Fruit fly (Drosophila melanogaster) whole organism, embryonic: ENCODE measurements around the gene CG15814.

Experiments used
- Bdp1 ChIP-seq: fragments of 200-800 bp; sonication (Bioruptor generic); optimal IDR thresholded peaks from 3 replicates; lab custom pipeline; 2016; ENCODE audit warnings: missing biosample characterization, missing genetic modification characterization
- Blimp-1 ChIP-seq: fragments of 200-800 bp; sonication (Bioruptor generic); optimal IDR thresholded peaks from 3 replicates; lab custom pipeline; 2018; ENCODE audit warnings: missing biosample characterization, missing genetic modification characterization, mild to moderate bottlenecking, moderate library complexity, missing genetic modification reagents
- CG10654 ChIP-seq: fragments of 200-800 bp; sonication (Bioruptor generic); optimal IDR thresholded peaks from 2 replicates; lab custom pipeline; 2016; ENCODE audit warnings: missing biosample characterization, missing genetic modification characterization
- CG11398 ChIP-seq: fragments of 200-800 bp; sonication (Bioruptor generic); optimal IDR thresholded peaks from 2 replicates; lab custom pipeline; 2016; ENCODE audit warnings: missing biosample characterization, missing genetic modification characterization
- CG12942 ChIP-seq: fragments of 200-800 bp; sonication (Bioruptor generic); optimal IDR thresholded peaks from 3 replicates; lab custom pipeline; 2016; ENCODE audit warnings: missing biosample characterization, missing genetic modification characterization
- CG1603 ChIP-seq: fragments of 200-800 bp; sonication (Bioruptor generic); optimal IDR thresholded peaks from 2 replicates; lab custom pipeline; 2019; ENCODE audit warnings: missing biosample characterization, mild to moderate bottlenecking, missing genetic modification characterization, moderate library complexity
- CG17186 ChIP-seq: fragments of 200-800 bp; sonication (Bioruptor generic); optimal IDR thresholded peaks from 3 replicates; lab custom pipeline; 2017; ENCODE audit warnings: missing biosample characterization, missing genetic modification reagents, missing genetic modification characterization
- CG17568 ChIP-seq: fragments of 200-800 bp; sonication (Bioruptor generic); optimal IDR thresholded peaks from 2 replicates; lab custom pipeline; 2018; ENCODE audit warnings: missing biosample characterization, mild to moderate bottlenecking, missing genetic modification characterization, moderate library complexity
- CG17912 ChIP-seq: fragments of 200-800 bp; sonication (Bioruptor generic); optimal IDR thresholded peaks from 2 replicates; lab custom pipeline; 2018; ENCODE audit warnings: missing biosample characterization, mild to moderate bottlenecking, missing genetic modification characterization
- CG18476 ChIP-seq: fragments of 200-800 bp; sonication (Bioruptor generic); optimal IDR thresholded peaks from 2 replicates; lab custom pipeline; 2016; ENCODE audit warnings: missing biosample characterization, mild to moderate bottlenecking, missing genetic modification characterization
- CG18764 ChIP-seq: fragments of 200-800 bp; sonication (Bioruptor generic); optimal IDR thresholded peaks from 3 replicates; lab custom pipeline; 2016; ENCODE audit warnings: missing biosample characterization, missing genetic modification characterization
- CG31441 ChIP-seq: fragments of 200-800 bp; sonication (Bioruptor generic); IDR thresholded peaks from 2 replicates; pipeline ENCODE4 v1.3.6; 2022; ENCODE audit warnings: missing biosample characterization, missing genetic modification characterization
- CG6683 ChIP-seq: fragments of 200-800 bp; sonication (Bioruptor generic); optimal IDR thresholded peaks from 2 replicates; lab custom pipeline; 2017; ENCODE audit warnings: missing biosample characterization, mild to moderate bottlenecking, missing genetic modification characterization, missing genetic modification reagents
- CG8359 ChIP-seq: fragments of 200-800 bp; sonication (Bioruptor generic); optimal IDR thresholded peaks from 2 replicates; lab custom pipeline; 2017; ENCODE audit warnings: missing biosample characterization, mild to moderate bottlenecking, missing genetic modification characterization, borderline replicate concordance
- CG8478 ChIP-seq: fragments of >200 bp; optimal IDR thresholded peaks from 2 replicates; lab custom pipeline; 2018
- CG8765 ChIP-seq: fragments of 200-800 bp; sonication (Bioruptor generic); IDR thresholded peaks from 2 replicates; pipeline ENCODE4 v1.3.6; 2022; ENCODE audit warnings: missing biosample characterization, missing genetic modification characterization
- CG9876 ChIP-seq: fragments of 200-800 bp; sonication (Bioruptor generic); optimal IDR thresholded peaks from 2 replicates; lab custom pipeline; 2016; ENCODE audit warnings: missing biosample characterization, missing genetic modification characterization
- CG9932 ChIP-seq: fragments of 200-800 bp; sonication (Bioruptor generic); IDR thresholded peaks from 2 replicates; pipeline ENCODE4 v1.3.6; 2022; ENCODE audit warnings: missing biosample characterization, missing genetic modification characterization
- Dfd ChIP-seq, 2 experiments: fragments of >200 bp; optimal IDR thresholded peaks; 2 replicates each; lab custom pipeline; 2017; ENCODE audit warnings: missing biosample characterization in 2 of 2, missing genetic modification characterization in 2 of 2
- ERR ChIP-seq: fragments of 200-800 bp; sonication (Bioruptor generic); optimal IDR thresholded peaks from 2 replicates; lab custom pipeline; 2016; ENCODE audit warnings: missing biosample characterization, missing genetic modification characterization
- HmgD ChIP-seq: fragments of 200-800 bp; sonication (Bioruptor generic); optimal IDR thresholded peaks from 3 replicates; lab custom pipeline; 2016; ENCODE audit warnings: missing biosample characterization, missing genetic modification characterization
- MESR4 ChIP-seq: fragments of 200-800 bp; sonication (Bioruptor generic); optimal IDR thresholded peaks from 2 replicates; lab custom pipeline; 2018; ENCODE audit warnings: missing biosample characterization, mild to moderate bottlenecking, missing genetic modification characterization, moderate library complexity
- Mes4 ChIP-seq: fragments of 200-800 bp; sonication (Bioruptor generic); optimal IDR thresholded peaks from 2 replicates; lab custom pipeline; 2016; ENCODE audit warnings: missing biosample characterization, missing genetic modification characterization
- NK7.1 ChIP-seq: fragments of 200-800 bp; sonication (Bioruptor generic); optimal IDR thresholded peaks from 3 replicates; lab custom pipeline; 2016; ENCODE audit warnings: missing biosample characterization, missing genetic modification characterization
- NfI ChIP-seq: fragments of 200-800 bp; sonication (Bioruptor generic); optimal IDR thresholded peaks from 3 replicates; lab custom pipeline; 2018; ENCODE audit warnings: missing biosample characterization, mild to moderate bottlenecking, missing genetic modification characterization, moderate library complexity
- Oaz ChIP-seq: fragments of 200-800 bp; sonication (Bioruptor generic); IDR thresholded peaks from 2 replicates; pipeline ENCODE4 v1.3.6; 2022; ENCODE audit warnings: missing biosample characterization, missing genetic modification characterization
- Optix ChIP-seq: fragments of 200-800 bp; sonication (Bioruptor generic); IDR thresholded peaks from 3 replicates; pipeline ENCODE4 v1.3.6; 2022; ENCODE audit warnings: missing biosample characterization, missing genetic modification characterization
- PHDP ChIP-seq: fragments of 200-800 bp; sonication (Bioruptor generic); optimal IDR thresholded peaks from 3 replicates; lab custom pipeline; 2018; ENCODE audit warnings: missing biosample characterization, mild to moderate bottlenecking, missing genetic modification characterization, moderate library complexity
- ac ChIP-seq: fragments of 200-800 bp; sonication (Bioruptor generic); optimal IDR thresholded peaks from 3 replicates; lab custom pipeline; 2017; ENCODE audit warnings: missing biosample characterization, mild to moderate bottlenecking, missing genetic modification characterization
- aop ChIP-seq: fragments of 200-800 bp; sonication (Bioruptor generic); IDR thresholded peaks from 2 replicates; pipeline ENCODE4 v1.3.6; 2022; ENCODE audit warnings: missing biosample characterization, missing genetic modification characterization
- bcd ChIP-seq: fragments of 200-800 bp; sonication (Bioruptor generic); optimal IDR thresholded peaks from 2 replicates; lab custom pipeline; 2017; ENCODE audit warnings: missing biosample characterization, mild to moderate bottlenecking, missing genetic modification characterization
- br ChIP-seq: fragments of >200 bp; optimal IDR thresholded peaks from 2 replicates; lab custom pipeline; 2017
- cad ChIP-seq: fragments of >200 bp; optimal IDR thresholded peaks from 2 replicates; lab custom pipeline; 2017; ENCODE audit warnings: missing biosample characterization, missing genetic modification characterization
- ci ChIP-seq: fragments of 200-800 bp; sonication (Bioruptor generic); IDR thresholded peaks from 3 replicates; pipeline ENCODE4 v1.3.6; 2022; ENCODE audit warnings: missing biosample characterization, missing genetic modification characterization
- croc ChIP-seq: fragments of 200-800 bp; sonication (Bioruptor generic); conservative IDR thresholded peaks from 3 replicates; pipeline ENCODE4 v1.3.6; 2022; ENCODE audit warnings: missing biosample characterization, missing genetic modification characterization
- dimm ChIP-seq: fragments of 200-800 bp; sonication (Bioruptor generic); IDR thresholded peaks from 2 replicates; pipeline ENCODE4 v1.3.6; 2022; ENCODE audit warnings: missing biosample characterization, missing genetic modification characterization
- eve ChIP-seq, 2 experiments: fragments of >200 bp; optimal IDR thresholded peaks; 2 replicates each; lab custom pipeline; 2017; ENCODE audit warnings: missing biosample characterization in 2 of 2, missing genetic modification characterization in 2 of 2
- gsb-n ChIP-seq: fragments of 200-800 bp; sonication (Bioruptor generic); optimal IDR thresholded peaks from 3 replicates; lab custom pipeline; 2018; ENCODE audit warnings: missing biosample characterization, mild to moderate bottlenecking, missing genetic modification characterization
- hbn ChIP-seq: fragments of 200-800 bp; sonication (Bioruptor generic); IDR thresholded peaks from 2 replicates; pipeline ENCODE4 v1.3.6; 2022; ENCODE audit warnings: missing biosample characterization, missing genetic modification characterization; ENCODE audit not compliant: partially characterized antibody
- pnt ChIP-seq: fragments of 200-800 bp; sonication (Bioruptor generic); optimal IDR thresholded peaks from 3 replicates; lab custom pipeline; 2016; ENCODE audit warnings: missing biosample characterization, missing genetic modification characterization
- sd ChIP-seq: fragments of 200-800 bp; sonication (Bioruptor generic); optimal IDR thresholded peaks from 3 replicates; lab custom pipeline; 2018; ENCODE audit warnings: missing biosample characterization, mild to moderate bottlenecking, missing genetic modification characterization, moderate library complexity
- sens ChIP-seq: fragments of 200-800 bp; sonication (Bioruptor generic); peaks from one replicate; lab custom pipeline; 2016; ENCODE audit warnings: missing biosample characterization, missing genetic modification characterization
- sqz ChIP-seq: fragments of 200-800 bp; sonication (Bioruptor generic); optimal IDR thresholded peaks from 3 replicates; lab custom pipeline; 2018; ENCODE audit warnings: missing biosample characterization, mild to moderate bottlenecking, missing genetic modification characterization
- tap ChIP-seq: fragments of 200-800 bp; optimal IDR thresholded peaks from 3 replicates; lab custom pipeline; 2019; ENCODE audit warnings: missing biosample characterization, mild to moderate bottlenecking, missing genetic modification characterization, moderate library complexity
- tin ChIP-seq: fragments of 200-800 bp; sonication (Bioruptor generic); optimal IDR thresholded peaks from 3 replicates; lab custom pipeline; 2016; ENCODE audit warnings: missing biosample characterization, missing genetic modification characterization
- tio ChIP-seq: fragments of 200-800 bp; sonication (Bioruptor generic); optimal IDR thresholded peaks from 2 replicates; lab custom pipeline; 2017; ENCODE audit warnings: missing biosample characterization, missing genetic modification characterization, inconsistent platforms
- trem ChIP-seq: fragments of 200-800 bp; optimal IDR thresholded peaks from 3 replicates; lab custom pipeline; 2019; ENCODE audit warnings: missing biosample characterization, mild to moderate bottlenecking, missing genetic modification characterization, moderate library complexity
- wdn ChIP-seq: fragments of 200-800 bp; sonication (Bioruptor generic); IDR thresholded peaks from 2 replicates; pipeline ENCODE4 v1.3.6; 2022; ENCODE audit warnings: missing biosample characterization, missing genetic modification characterization

The CG15814 gene

dm6 chrX:17829083-17829997 lies 20.8 kb downstream of the CG15814 start (continued):
- peak; percentile 84 for TF ChIP-seq CG31441 (GFP tag; lab: Robert Waterston, UW)
- TF ChIP-seq tin (GFP tag; lab: Kevin White, UChicago), result peak; percentile 62
- peak; percentile 58 for TF ChIP-seq tap (tag; lab: Kevin White, UChicago)
- peak; percentile 51 for TF ChIP-seq bcd (GFP tag; lab: Kevin White, UChicago)
- TF ChIP-seq cad (GFP tag; lab: Kevin White, UChicago), result peak; percentile 81
- TF ChIP-seq Mes4 (GFP tag; lab: Kevin White, UChicago), result peak; percentile 28
- TF ChIP-seq pnt (GFP tag; lab: Kevin White, UChicago), result no peak
- TF ChIP-seq Optix (GFP tag; lab: Robert Waterston, UW), result no peak
- TF ChIP-seq CG17568 (GFP tag; lab: Kevin White, UChicago), result peak; percentile 33
- peak; percentile 71 for TF ChIP-seq trem
- peak; percentile 24 for TF ChIP-seq CG18476 (GFP tag; lab: Kevin White, UChicago)

DNA sequence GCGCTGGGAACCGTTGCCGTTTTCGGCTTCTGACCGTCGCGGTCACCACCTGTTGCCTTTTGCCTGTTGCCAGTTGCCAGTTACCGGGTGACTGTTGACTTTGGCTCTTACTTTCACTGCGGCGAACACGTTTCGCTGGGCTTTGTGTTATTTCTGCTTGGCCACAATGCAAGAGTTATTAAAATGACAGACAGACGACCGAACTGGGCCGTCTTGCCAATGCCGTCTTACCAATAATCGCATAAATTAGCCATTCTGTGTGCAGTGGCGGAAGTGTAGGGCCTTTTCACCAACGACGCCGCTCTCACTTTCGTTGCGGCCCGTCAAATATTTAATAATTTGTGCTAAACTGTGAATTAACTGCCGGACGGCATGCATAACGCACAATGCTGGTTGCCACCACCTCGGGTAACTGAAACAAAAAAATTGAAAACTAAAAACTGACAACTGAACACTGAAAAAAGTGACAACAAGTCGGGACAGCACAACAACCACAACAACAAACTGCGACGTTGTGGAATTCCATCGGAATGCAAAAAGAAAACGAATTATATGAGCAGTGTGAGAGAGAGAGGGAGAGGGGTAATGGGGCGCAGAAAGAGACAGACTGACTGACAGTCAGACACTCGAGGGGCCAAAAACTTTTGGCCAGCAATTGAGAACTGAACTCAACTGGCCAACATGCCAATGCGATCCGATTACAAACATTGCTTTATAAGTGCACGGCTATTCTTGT lies 21.7 kb downstream of the CG15814 start:
- TF ChIP-seq Bdp1 (GFP tag; lab: Kevin White, UChicago), result no peak
- no peak for TF ChIP-seq CG17186 (GFP tag; lab: Kevin White, UChicago)
- no peak for TF ChIP-seq CG6683 (GFP tag; lab: Kevin White, UChicago)
- no peak for TF ChIP-seq CG1603
- TF ChIP-seq ERR (GFP tag; lab: Kevin White, UChicago), result no peak
- TF ChIP-seq sens (GFP tag; lab: Kevin White, UChicago), result peak; percentile 8
- TF ChIP-seq CG11398 (GFP tag; lab: Kevin White, UChicago), result no peak
- no peak for TF ChIP-seq CG12942 (GFP tag; lab: Kevin White, UChicago)
- no peak for TF ChIP-seq ac (GFP tag; lab: Kevin White, UChicago)
- no peak for TF ChIP-seq gsb-n (tag; lab: Kevin White, UChicago)
- no peak for TF ChIP-seq CG9876 (GFP tag; lab: Kevin White, UChicago)
- TF ChIP-seq CG8359 (GFP tag; lab: Kevin White, UChicago), result no peak
- no peak for TF ChIP-seq NK7.1
- TF ChIP-seq wdn (GFP tag; lab: Robert Waterston, UW), result no peak
- TF ChIP-seq dimm, result no peak
- no peak for TF ChIP-seq Dfd (GFP tag; optimal IDR thresholded peaks at IDR 0.05; lab: Kevin White, UChicago)
- TF ChIP-seq hbn, result no peak
- TF ChIP-seq CG18764, result no peak
- TF ChIP-seq CG10654 (GFP tag; lab: Kevin White, UChicago), result no peak
- no peak for TF ChIP-seq sqz (GFP tag; lab: Kevin White, UChicago)
- no peak for TF ChIP-seq PHDP (tag; lab: Kevin White, UChicago)
- TF ChIP-seq Oaz (GFP tag; lab: Robert Waterston, UW), result no peak
- TF ChIP-seq CG9932 (GFP tag; lab: Robert Waterston, UW), result no peak
- TF ChIP-seq sd (tag; lab: Kevin White, UChicago), result peak; percentile 94
- TF ChIP-seq CG17912 (GFP tag; lab: Kevin White, UChicago), result no peak
- no peak for TF ChIP-seq tio (GFP tag; lab: Kevin White, UChicago)
- TF ChIP-seq br (lab: Kevin White, UChicago), result no peak
- no peak for TF ChIP-seq HmgD
- no peak for TF ChIP-seq NfI (GFP tag; lab: Kevin White, UChicago)
- 0 out of 3 replicates have a peak, but pooled peaks have one; percentile 39 for TF ChIP-seq ci
- no peak for TF ChIP-seq CG8765 (GFP tag; lab: Robert Waterston, UW)
- TF ChIP-seq croc (GFP tag; lab: Robert Waterston, UW), result no peak
- TF ChIP-seq Blimp-1 (GFP tag; lab: Kevin White, UChicago), result peak; percentile 78
- no peak for TF ChIP-seq CG8478
- TF ChIP-seq eve (GFP tag; optimal IDR thresholded peaks at IDR 0.05; lab: Kevin White, UChicago), result no peak
- TF ChIP-seq MESR4 (GFP tag; lab: Kevin White, UChicago), result no peak
- no peak for TF ChIP-seq aop (GFP tag; lab: Robert Waterston, UW)
